Fruit fly (Drosophila melanogaster): ENCODE results near the gene CG42578.

dm6 chrX:20489382-20489994, 43.3 kb downstream of the CG42578 start:
- no peak for TF ChIP-seq Eip78C (GFP tag)
- TF ChIP-seq Sox102F (GFP tag; optimal IDR thresholded peaks at IDR 0.05): peak; percentile 15
- no peak for TF ChIP-seq CG10669 (GFP tag; optimal IDR thresholded peaks at IDR 0.05)
- no peak for TF ChIP-seq Lpt (GFP tag; optimal IDR thresholded peaks at IDR 0.05)
